Fruit fly (Drosophila melanogaster) whole organism, wandering third instar larva: ENCODE data around the gene CG33325.
A peak's percentile ranks its signal among the peaks of the same experiment; 100 is the strongest.

Source experiments
- Abd-B ChIP-seq: fragments of >200 bp; optimal IDR thresholded peaks from 2 replicates; lab custom pipeline; 2017; ENCODE audit warnings: missing biosample characterization, missing genetic modification characterization
- CG32264 ChIP-seq: fragments of 200-800 bp; sonication (Bioruptor generic); optimal IDR thresholded peaks from 2 replicates; lab custom pipeline; 2016; ENCODE audit warnings: missing biosample characterization, missing genetic modification characterization
- CG9705 ChIP-seq: fragments of 200-800 bp; sonication (Bioruptor generic); optimal IDR thresholded peaks from 2 replicates; lab custom pipeline; 2018; ENCODE audit warnings: missing biosample characterization, mild to moderate bottlenecking, missing genetic modification characterization
- CrebA ChIP-seq: fragments of 200-800 bp; sonication (Bioruptor generic); optimal IDR thresholded peaks from 2 replicates; lab custom pipeline; 2016; ENCODE audit warnings: missing biosample characterization, mild to moderate bottlenecking, missing genetic modification characterization, borderline replicate concordance
- GATAd ChIP-seq: sonication (Bioruptor generic); optimal IDR thresholded peaks from 2 replicates; lab custom pipeline; 2016; ENCODE audit warnings: missing biosample characterization, missing genetic modification characterization
- HLH106 ChIP-seq: fragments of 200-800 bp; optimal IDR thresholded peaks from 3 replicates; lab custom pipeline; 2019; ENCODE audit warnings: missing biosample characterization, mild to moderate bottlenecking, missing genetic modification characterization, moderate library complexity
- Hnf4 ChIP-seq: fragments of 200-800 bp; sonication (Bioruptor generic); optimal IDR thresholded peaks from 2 replicates; lab custom pipeline; 2016; ENCODE audit warnings: missing biosample characterization, mild to moderate bottlenecking, missing genetic modification characterization
- Hr78 ChIP-seq: fragments of >200 bp; optimal IDR thresholded peaks from 2 replicates; lab custom pipeline; 2017; ENCODE audit warnings: missing biosample characterization, missing genetic modification characterization
- Hr83 ChIP-seq: fragments of 200-300 bp; sonication (Bioruptor generic); optimal IDR thresholded peaks from 2 replicates; lab custom pipeline; 2016; ENCODE audit warnings: missing biosample characterization, mild to moderate bottlenecking, missing genetic modification characterization, moderate library complexity; ENCODE audit not compliant: poor library complexity, severe bottlenecking
- Jra ChIP-seq: sonication (Bioruptor generic); optimal IDR thresholded peaks from 2 replicates; lab custom pipeline; 2016; ENCODE audit warnings: missing biosample characterization, missing genetic modification characterization
- Mio ChIP-seq: sonication (Bioruptor generic); optimal IDR thresholded peaks from 2 replicates; lab custom pipeline; 2016; ENCODE audit warnings: missing biosample characterization, missing genetic modification characterization
- Myc ChIP-seq: fragments of >200 bp; optimal IDR thresholded peaks from 2 replicates; lab custom pipeline; 2017
- N ChIP-seq: fragments of >200 bp; optimal IDR thresholded peaks from 2 replicates; lab custom pipeline; 2018; ENCODE audit warnings: missing biosample characterization, missing external identifiers, missing genetic modification characterization
- OdsH ChIP-seq: fragments of 200-800 bp; sonication (Bioruptor generic); optimal IDR thresholded peaks from 2 replicates; lab custom pipeline; 2016; ENCODE audit warnings: missing biosample characterization, mild to moderate bottlenecking, missing genetic modification characterization
- Rel ChIP-seq, 2 experiments: fragments of 200-800 bp; sonication (Bioruptor generic) in 1 of 2; optimal IDR thresholded peaks; 2 replicates in 1 of 2; 3 replicates in 1 of 2; lab custom pipeline; 2016 to 2019; ENCODE audit warnings: mild to moderate bottlenecking in 2 of 2, missing biosample characterization in 2 of 2, missing genetic modification characterization in 2 of 2, moderate library complexity in 1 of 2
- Sp1 ChIP-seq: fragments of 200-800 bp; sonication (Bioruptor generic); optimal IDR thresholded peaks from 3 replicates; lab custom pipeline; 2019; ENCODE audit warnings: missing biosample characterization, mild to moderate bottlenecking, missing genetic modification characterization, moderate library complexity
- Vsx2 ChIP-seq: fragments of 200-300, 225-300 bp; sonication (Bioruptor generic); optimal IDR thresholded peaks from 2 replicates; lab custom pipeline; 2018; ENCODE audit warnings: missing biosample characterization, missing genetic modification characterization; ENCODE audit not compliant: partially characterized antibody
- br ChIP-seq: fragments of 200-800 bp; sonication (Bioruptor generic); optimal IDR thresholded peaks from 2 replicates; lab custom pipeline; 2016; ENCODE audit warnings: missing biosample characterization, missing genetic modification characterization
- dl ChIP-seq, 2 experiments: fragments of 175-275, 200-275 bp in 1 of 2; fragments of 200-275 bp in 1 of 2; sonication (Bioruptor generic); optimal IDR thresholded peaks; lab custom pipeline; 2018; ENCODE audit warnings: mild to moderate bottlenecking in 2 of 2, missing biosample characterization in 2 of 2, missing genetic modification characterization in 2 of 2, moderate library complexity in 2 of 2; ENCODE audit not compliant: partially characterized antibody in 2 of 2, insufficient read depth in 1 of 2
- dmrt93B ChIP-seq: fragments of 200-800 bp; sonication (Bioruptor generic); optimal IDR thresholded peaks from 2 replicates; lab custom pipeline; 2018; ENCODE audit warnings: missing biosample characterization, mild to moderate bottlenecking, missing genetic modification characterization
- ey ChIP-seq: fragments of 200-800 bp; sonication (Bioruptor generic); optimal IDR thresholded peaks from 2 replicates; lab custom pipeline; 2016; ENCODE audit warnings: missing biosample characterization, missing genetic modification characterization
- foxo ChIP-seq, 2 experiments: fragments of 200-800 bp; sonication (Bioruptor generic); optimal IDR thresholded peaks; 2 replicates in 1 of 2; 3 replicates in 1 of 2; lab custom pipeline; 2016 to 2017; ENCODE audit warnings: missing biosample characterization in 2 of 2, missing genetic modification characterization in 2 of 2
- fru ChIP-seq: fragments of 200-800 bp; sonication (Bioruptor generic); optimal IDR thresholded peaks from 3 replicates; lab custom pipeline; 2016; ENCODE audit warnings: missing biosample characterization, mild to moderate bottlenecking, missing genetic modification characterization
- h ChIP-seq: fragments of 200-800 bp; sonication (Bioruptor generic); optimal IDR thresholded peaks from 3 replicates; lab custom pipeline; 2016; ENCODE audit warnings: missing biosample characterization, mild to moderate bottlenecking, missing genetic modification characterization
- jim ChIP-seq: fragments of 175-275, 200-325 bp; sonication (Bioruptor generic); optimal IDR thresholded peaks from 2 replicates; lab custom pipeline; 2016; ENCODE audit warnings: missing biosample characterization, mild to moderate bottlenecking, missing genetic modification characterization
- lola ChIP-seq: fragments of >200 bp; optimal IDR thresholded peaks from 2 replicates; lab custom pipeline; 2017; ENCODE audit warnings: missing biosample characterization, missing genetic modification characterization
- pan ChIP-seq: fragments of >200 bp; optimal IDR thresholded peaks from 2 replicates; lab custom pipeline; 2017
- psq ChIP-seq: fragments of 200-800 bp; sonication (Bioruptor generic); optimal IDR thresholded peaks from 3 replicates; lab custom pipeline; 2017; ENCODE audit warnings: missing biosample characterization, mild to moderate bottlenecking, missing genetic modification characterization, moderate library complexity
- rgr ChIP-seq: fragments of 200-800 bp; sonication (Bioruptor generic); optimal IDR thresholded peaks from 3 replicates; lab custom pipeline; 2016; ENCODE audit warnings: missing biosample characterization, mild to moderate bottlenecking, missing genetic modification characterization
- sv ChIP-seq: fragments of 200-800 bp; sonication (Bioruptor generic); optimal IDR thresholded peaks from 3 replicates; lab custom pipeline; 2016; ENCODE audit warnings: missing biosample characterization, missing genetic modification characterization
- tai ChIP-seq: sonication (Bioruptor generic); optimal IDR thresholded peaks from 2 replicates; lab custom pipeline; 2016; ENCODE audit warnings: missing biosample characterization, missing genetic modification characterization
- usp ChIP-seq: fragments of >200 bp; optimal IDR thresholded peaks from 2 replicates; lab custom pipeline; 2017; ENCODE audit warnings: missing biosample characterization, missing genetic modification characterization
- woc ChIP-seq: sonication (Bioruptor generic); optimal IDR thresholded peaks from 2 replicates; lab custom pipeline; 2016; ENCODE audit warnings: missing biosample characterization, mild to moderate bottlenecking, missing genetic modification characterization

Gene CG33325

DNA sequence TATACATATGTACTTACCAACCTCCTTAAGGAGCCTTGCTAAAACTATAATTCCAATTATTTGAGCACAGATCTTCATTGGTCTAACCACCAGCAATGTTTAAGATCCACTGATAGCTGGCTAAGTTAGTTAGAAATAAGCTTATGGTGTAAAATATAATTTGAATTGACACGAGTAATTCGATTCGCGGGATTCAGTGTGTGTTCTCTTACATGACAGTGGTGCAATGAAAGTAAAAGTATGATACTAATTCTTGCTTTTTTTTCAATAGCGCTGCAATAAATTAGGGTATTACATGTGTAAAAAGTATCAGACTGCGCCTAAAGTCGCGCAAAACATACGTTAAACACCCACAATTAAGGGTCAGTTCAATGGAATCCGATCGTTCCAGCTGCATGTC, at the start of gene CG33325:
CG33325 (minus strand) TSS at position 101 of the 400 bp plus-strand sequence.
- no peak for TF ChIP-seq usp (GFP tag; lab: Kevin White, UChicago)

DNA sequence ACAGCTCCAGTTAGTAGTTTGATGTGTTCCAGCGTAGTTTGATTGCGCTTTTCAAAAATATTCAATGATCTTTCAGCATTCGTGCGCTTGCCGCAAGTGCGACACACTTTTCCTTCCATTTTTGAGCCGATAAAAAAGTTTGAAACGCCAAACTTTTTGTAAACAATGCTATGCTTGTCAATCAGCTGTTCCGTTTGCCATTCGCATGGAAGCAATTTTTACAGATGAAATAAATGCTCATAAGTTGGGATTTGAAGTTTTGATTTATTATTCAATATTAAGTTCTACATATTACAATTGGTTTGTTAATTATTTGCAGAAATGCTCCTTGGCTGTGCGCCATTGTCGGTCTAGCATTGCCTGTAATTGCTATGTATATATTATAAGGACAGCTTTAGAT, 49.7 kb upstream of the CG33325 start, which contains the start of gene ranshi:
ranshi (minus strand) TSS at position 152 of the 400 bp plus-strand sequence.
- no peak for TF ChIP-seq Myc

DNA sequence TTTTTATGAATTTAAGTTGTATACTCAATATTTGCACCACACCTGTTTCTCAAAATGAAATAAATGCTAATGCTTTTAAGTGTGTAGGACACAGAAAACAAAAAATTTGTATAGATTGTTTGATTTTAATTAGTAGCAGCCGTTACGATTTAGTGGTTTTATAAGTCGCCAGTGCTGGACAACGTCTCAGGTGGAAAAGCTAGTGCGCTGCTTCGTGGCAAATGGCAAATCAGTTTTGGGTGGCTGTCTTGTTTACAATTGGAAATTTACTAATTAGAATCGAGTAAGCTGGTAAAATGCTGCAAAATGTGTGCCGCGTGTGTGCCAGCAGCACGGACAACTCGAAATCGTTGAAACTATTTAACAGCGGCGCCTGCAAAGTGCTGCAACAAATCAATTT, 46.8 kb upstream of the CG33325 start, which contains the start of gene CG8159:
CG8159 (plus strand) TSS at position 223 of the 400 bp plus-strand sequence.
- peak; percentile 1 for TF ChIP-seq OdsH (GFP tag; lab: Kevin White, UChicago)
- TF ChIP-seq GATAd (GFP tag; lab: Kevin White, UChicago) = no peak
- TF ChIP-seq fru (GFP tag; lab: Kevin White, UChicago) = no peak
- no peak for TF ChIP-seq tai (GFP tag; lab: Kevin White, UChicago)
- TF ChIP-seq CrebA (GFP tag; lab: Kevin White, UChicago) = no peak
- no peak for TF ChIP-seq CG9705 (GFP tag; lab: Kevin White, UChicago)
- no peak for TF ChIP-seq rgr
- no peak for TF ChIP-seq dmrt93B (GFP tag; lab: Kevin White, UChicago)
- no peak for TF ChIP-seq Hnf4 (GFP tag; lab: Kevin White, UChicago)
- TF ChIP-seq woc = no peak
- TF ChIP-seq Rel (GFP tag; optimal IDR thresholded peaks at IDR 0.05; lab: Kevin White, UChicago) = no peak
- TF ChIP-seq Rel (tag; optimal IDR thresholded peaks at IDR 0.05; lab: Kevin White, UChicago) = peak; percentile 97
- TF ChIP-seq foxo (GFP tag; optimal IDR thresholded peaks at IDR 0.05; lab: Kevin White, UChicago) = no peak
- TF ChIP-seq N (GFP tag; lab: Kevin White, UChicago) = no peak
- TF ChIP-seq Hr83 (GFP tag; lab: Kevin White, UChicago) = peak; percentile 79
- TF ChIP-seq Jra (GFP tag; lab: Kevin White, UChicago) = no peak
- no peak for TF ChIP-seq Hr78 (GFP tag; lab: Kevin White, UChicago)
- peak; percentile 18 for TF ChIP-seq ey (GFP tag; lab: Kevin White, UChicago)
- no peak for TF ChIP-seq HLH106
- TF ChIP-seq lola (GFP tag; lab: Kevin White, UChicago) = no peak
- no peak for TF ChIP-seq Sp1 (GFP tag; lab: Kevin White, UChicago)
- no peak for TF ChIP-seq Abd-B (GFP tag; lab: Kevin White, UChicago)
- no peak for TF ChIP-seq Mio
- no peak for TF ChIP-seq psq (GFP tag; lab: Kevin White, UChicago)
- TF ChIP-seq usp (GFP tag; lab: Kevin White, UChicago) = no peak
- no peak for TF ChIP-seq CG32264 (GFP tag; lab: Kevin White, UChicago)
- no peak for TF ChIP-seq jim (GFP tag; lab: Kevin White, UChicago)
- no peak for TF ChIP-seq h
- no peak for TF ChIP-seq Vsx2 (GFP tag; lab: Kevin White, UChicago)

DNA sequence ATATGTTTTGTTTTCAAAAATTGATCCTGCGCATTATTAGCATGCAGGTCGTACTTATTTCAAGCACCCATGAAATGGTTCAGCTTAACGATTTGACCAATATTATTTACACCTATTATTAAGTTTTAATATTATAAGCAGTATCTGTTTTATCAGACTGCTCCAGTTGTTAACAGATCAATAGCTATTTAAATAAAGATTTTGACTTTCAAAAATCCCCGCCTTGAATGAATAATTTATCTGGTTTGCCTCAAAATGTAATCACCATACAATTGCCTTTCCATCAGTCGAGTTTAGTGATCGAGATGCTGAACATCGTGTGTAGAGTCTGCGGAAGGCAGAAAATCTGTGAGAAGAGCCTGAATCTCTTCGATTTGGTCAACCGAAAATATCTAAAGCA, 45.3 kb upstream of the CG33325 start, which contains the start of gene ouib:
ouib (plus strand) TSS at position 301 of the 400 bp plus-strand sequence.
- no peak for TF ChIP-seq dl (GFP tag; optimal IDR thresholded peaks at IDR 0.05; lab: Kevin White, UChicago; ENCODE audit: insufficient read depth in 1 of 2, partially characterized antibody in 2 of 2)
- no peak for TF ChIP-seq sv
- TF ChIP-seq pan = no peak
- no peak for TF ChIP-seq br (GFP tag; lab: Kevin White, UChicago)

DNA sequence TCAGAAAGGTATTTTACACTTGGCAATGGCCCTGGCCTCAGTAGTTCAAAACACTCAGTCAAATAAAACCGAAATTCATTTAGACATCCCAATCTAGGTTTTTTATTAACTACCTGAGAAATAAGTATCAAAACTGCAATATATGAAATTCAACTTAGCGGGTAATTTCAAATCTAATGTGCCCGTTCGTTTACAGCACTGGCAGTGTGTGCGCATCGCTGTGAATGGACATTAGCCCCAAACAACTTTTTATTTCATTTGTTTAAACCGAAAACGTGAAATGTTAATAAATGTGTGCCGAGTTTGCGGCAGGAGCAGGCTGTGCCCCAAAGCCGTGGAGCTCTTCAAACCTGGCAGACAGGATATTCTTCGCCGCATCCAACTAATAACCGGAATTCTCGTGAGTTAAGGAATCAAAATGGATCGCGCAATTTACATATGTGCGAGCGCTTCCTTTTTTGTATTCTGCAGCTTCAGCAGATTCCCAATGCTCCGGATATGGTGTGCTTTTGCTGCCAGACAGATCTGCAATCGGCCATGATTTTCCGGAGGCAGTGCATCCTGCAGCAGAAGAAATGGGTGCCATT, 43.2 kb upstream of the CG33325 start, which contains the start of gene nom:
nom (plus strand) TSS at position 213 of the 587 bp plus-strand sequence.
- TF ChIP-seq Hr78 (GFP tag; lab: Kevin White, UChicago) (no peak), Rel (GFP tag; optimal IDR thresholded peaks at IDR 0.05; lab: Kevin White, UChicago) (no peak), Rel (tag; optimal IDR thresholded peaks at IDR 0.05; lab: Kevin White, UChicago) (peak; percentile 77)
